Worm (Caenorhabditis elegans): Measurements from ENCODE around the gene R107.2.

ce11 chrIII:9072704-9073103 lies 27.0 kb upstream of the R107.2 start:
- no peak for TF ChIP-seq daf-16 (GFP tag; optimal IDR thresholded peaks at IDR 0.05)
- TF ChIP-seq daf-16 (tag; optimal IDR thresholded peaks at IDR 0.05): no peak
- no peak for TF ChIP-seq snpc-1.2 (GFP tag; IDR thresholded peaks at IDR 0.05)
- peak in 1 of 2 experiments; percentile 93 for TF ChIP-seq unc-62 (GFP tag; optimal IDR thresholded peaks at IDR 0.05 in 1 of 2)
- TF ChIP-seq unc-62 (tag; optimal IDR thresholded peaks at IDR 0.05): no peak
- TF ChIP-seq vab-7 (GFP tag; IDR thresholded peaks at IDR 0.05): no peak
- TF ChIP-seq madf-9 (GFP tag; conservative IDR thresholded peaks at IDR 0.05): no peak
- TF ChIP-seq lin-15B (tag; optimal IDR thresholded peaks at IDR 0.05): no peak
- no peak for TF ChIP-seq pqm-1 (tag; optimal IDR thresholded peaks at IDR 0.05)
- no peak for TF ChIP-seq zag-1 (tag; optimal IDR thresholded peaks at IDR 0.05)
- TF ChIP-seq nhr-237 (tag; optimal IDR thresholded peaks at IDR 0.05): no peak
- TF ChIP-seq fos-1 (tag; optimal IDR thresholded peaks at IDR 0.05): no peak
- TF ChIP-seq snpc-4 (tag; optimal IDR thresholded peaks at IDR 0.05): no peak
- no peak for TF ChIP-seq fkh-10 (GFP tag; optimal IDR thresholded peaks at IDR 0.05)
- no peak for TF ChIP-seq unc-130 (GFP tag; optimal IDR thresholded peaks at IDR 0.05)
- TF ChIP-seq lin-13 (GFP tag; optimal IDR thresholded peaks at IDR 0.05): no peak
